Worm (Caenorhabditis elegans): Measurements from ENCODE around the gene C37C3.11.
A peak's percentile ranks its signal among the peaks of the same experiment; 100 is the strongest.

The C37C3.11 gene

ce11 chrV:7824138-7824537 lies 40.4 kb downstream of the C37C3.11 start:
- no peak for TF ChIP-seq dmd-6 (GFP tag; IDR thresholded peaks at IDR 0.05)
- TF ChIP-seq daf-16 (GFP tag; optimal IDR thresholded peaks at IDR 0.05): peak in 1 of 2 experiments; percentile 39
- no peak for TF ChIP-seq daf-16 (tag; optimal IDR thresholded peaks at IDR 0.05)
- peak; percentile 25 for TF ChIP-seq hlh-11 (tag; optimal IDR thresholded peaks at IDR 0.05)

- peak; percentile 63 for TF ChIP-seq hlh-11 (tag; optimal IDR thresholded peaks at IDR 0.05)
- peak; percentile 71 for TF ChIP-seq mxl-3 (GFP tag; optimal IDR thresholded peaks at IDR 0.05)
- TF ChIP-seq dmd-9 (GFP tag; IDR thresholded peaks at IDR 0.05): no peak
- peak in 1 of 2 experiments; percentile 74 for TF ChIP-seq daf-16 (GFP tag; optimal IDR thresholded peaks at IDR 0.05)
- TF ChIP-seq daf-16 (tag; optimal IDR thresholded peaks at IDR 0.05): no peak
- TF ChIP-seq unc-62 (GFP tag; optimal IDR thresholded peaks at IDR 0.05 in 1 of 2): peak in 1 of 2 experiments; percentile 98
- no peak for TF ChIP-seq unc-62 (tag; optimal IDR thresholded peaks at IDR 0.05)
- peak; percentile 65 for TF ChIP-seq nhr-11 (tag; optimal IDR thresholded peaks at IDR 0.05)
- no peak for TF ChIP-seq nhr-77 (tag; optimal IDR thresholded peaks at IDR 0.05)
- TF ChIP-seq hmg-1.1 (GFP tag; IDR thresholded peaks at IDR 0.05): no peak
- TF ChIP-seq ceh-20 (GFP tag; IDR thresholded peaks at IDR 0.05): peak; percentile 68; the same call in 1 of the 2 replicates
- no peak for TF ChIP-seq F44E2.7 (GFP tag; IDR thresholded peaks at IDR 0.05)
Measured at ce11 chrV:7822655-7823054, 41.9 kb downstream of the C37C3.11 start.

- TF ChIP-seq daf-19 (GFP tag; conservative IDR thresholded peaks at IDR 0.05): no peak
- no peak for TF ChIP-seq cey-2 (tag; optimal IDR thresholded peaks at IDR 0.05; ENCODE audit: borderline replicate concordance, insufficient read depth)
- TF ChIP-seq zip-2 (tag; optimal IDR thresholded peaks at IDR 0.05): no peak
- no peak for TF ChIP-seq nhr-41 (GFP tag; IDR thresholded peaks at IDR 0.05)
- TF ChIP-seq nhr-237 (tag; optimal IDR thresholded peaks at IDR 0.05): no peak
- TF ChIP-seq zag-1 (tag; optimal IDR thresholded peaks at IDR 0.05): no peak
- TF ChIP-seq aha-1 (tag): peak; percentile 17
- no peak for TF ChIP-seq F26F4.8 (GFP tag; conservative IDR thresholded peaks at IDR 0.05)
- TF ChIP-seq daf-12 (tag; optimal IDR thresholded peaks at IDR 0.05): no peak
- TF ChIP-seq hlh-11 (tag; optimal IDR thresholded peaks at IDR 0.05): peak; percentile 8
- TF ChIP-seq nhr-11 (tag; optimal IDR thresholded peaks at IDR 0.05): no peak
- TF ChIP-seq lin-38 (GFP tag; IDR thresholded peaks at IDR 0.05): peak; percentile 88
- TF ChIP-seq zip-11 (GFP tag; IDR thresholded peaks at IDR 0.05): no peak
- TF ChIP-seq tag-97 (GFP tag; IDR thresholded peaks at IDR 0.05): no peak
- TF ChIP-seq nhr-102 (tag; optimal IDR thresholded peaks at IDR 0.05): no peak
- TF ChIP-seq rbr-2 (tag; optimal IDR thresholded peaks at IDR 0.05): no peak
- no peak for TF ChIP-seq ZK546.5 (tag; optimal IDR thresholded peaks at IDR 0.05)
- no peak for TF ChIP-seq F10B5.3 (tag; optimal IDR thresholded peaks at IDR 0.05)
- TF ChIP-seq spr-3 (GFP tag; optimal IDR thresholded peaks at IDR 0.05): no peak
- no peak for TF ChIP-seq mdl-1 (tag; optimal IDR thresholded peaks at IDR 0.05)
- no peak for TF ChIP-seq mdt-29 (GFP tag; IDR thresholded peaks at IDR 0.05)
- no peak for TF ChIP-seq ZK337.2 (GFP tag; IDR thresholded peaks at IDR 0.05)
- no peak for TF ChIP-seq gei-8 (GFP tag; optimal IDR thresholded peaks at IDR 0.05)
- TF ChIP-seq unc-130 (GFP tag; optimal IDR thresholded peaks at IDR 0.05): peak; percentile 15
- no peak for TF ChIP-seq dmd-9 (GFP tag; IDR thresholded peaks at IDR 0.05)
- no peak for TF ChIP-seq egl-43 (GFP tag; IDR thresholded peaks at IDR 0.05)
- no peak for TF ChIP-seq ztf-11 (tag; optimal IDR thresholded peaks at IDR 0.05)
- TF ChIP-seq dpl-1 (GFP tag; optimal IDR thresholded peaks at IDR 0.05): peak; percentile 23
- peak in 1 of 2 experiments; percentile 64 for TF ChIP-seq lsy-2 (tag; optimal IDR thresholded peaks at IDR 0.05)
- peak; percentile 41; the same call in 1 of the 2 replicates for TF ChIP-seq dmd-6 (GFP tag; IDR thresholded peaks at IDR 0.05)
- TF ChIP-seq R02D3.7 (tag; optimal IDR thresholded peaks at IDR 0.05): no peak
- TF ChIP-seq ceh-82 (tag; optimal IDR thresholded peaks at IDR 0.05): no peak
- TF ChIP-seq pha-4 (GFP tag; IDR thresholded peaks at IDR 0.05): no peak
- no peak for TF ChIP-seq pha-4 (tag; optimal IDR thresholded peaks at IDR 0.05)
- TF ChIP-seq ceh-44 (GFP tag; IDR thresholded peaks at IDR 0.05): no peak
- no peak for TF ChIP-seq F44E2.7 (GFP tag; IDR thresholded peaks at IDR 0.05)
- TF ChIP-seq sdz-12 (GFP tag; optimal IDR thresholded peaks at IDR 0.05): no peak
- no peak for TF ChIP-seq Y105C5A.15 (GFP tag; IDR thresholded peaks at IDR 0.05)
- no peak for TF ChIP-seq ceh-32 (tag; optimal IDR thresholded peaks at IDR 0.05; ENCODE audit: poor library complexity)
- no peak for TF ChIP-seq daf-16 (GFP tag; optimal IDR thresholded peaks at IDR 0.05)
- TF ChIP-seq daf-16 (tag; optimal IDR thresholded peaks at IDR 0.05): no peak
- no peak for TF ChIP-seq D1046.2 (GFP tag; IDR thresholded peaks at IDR 0.05)
Measured at ce11 chrV:7820270-7820669, 44.3 kb downstream of the C37C3.11 start, which contains the start of gene lbp-4. Gene lbp-4 (plus strand): TSS chrV:7820578.

Measured in whole organism, L4 larva.